Fruit fly (Drosophila melanogaster): ENCODE data around the gene Mau2.

Mau2 gene

DNA sequence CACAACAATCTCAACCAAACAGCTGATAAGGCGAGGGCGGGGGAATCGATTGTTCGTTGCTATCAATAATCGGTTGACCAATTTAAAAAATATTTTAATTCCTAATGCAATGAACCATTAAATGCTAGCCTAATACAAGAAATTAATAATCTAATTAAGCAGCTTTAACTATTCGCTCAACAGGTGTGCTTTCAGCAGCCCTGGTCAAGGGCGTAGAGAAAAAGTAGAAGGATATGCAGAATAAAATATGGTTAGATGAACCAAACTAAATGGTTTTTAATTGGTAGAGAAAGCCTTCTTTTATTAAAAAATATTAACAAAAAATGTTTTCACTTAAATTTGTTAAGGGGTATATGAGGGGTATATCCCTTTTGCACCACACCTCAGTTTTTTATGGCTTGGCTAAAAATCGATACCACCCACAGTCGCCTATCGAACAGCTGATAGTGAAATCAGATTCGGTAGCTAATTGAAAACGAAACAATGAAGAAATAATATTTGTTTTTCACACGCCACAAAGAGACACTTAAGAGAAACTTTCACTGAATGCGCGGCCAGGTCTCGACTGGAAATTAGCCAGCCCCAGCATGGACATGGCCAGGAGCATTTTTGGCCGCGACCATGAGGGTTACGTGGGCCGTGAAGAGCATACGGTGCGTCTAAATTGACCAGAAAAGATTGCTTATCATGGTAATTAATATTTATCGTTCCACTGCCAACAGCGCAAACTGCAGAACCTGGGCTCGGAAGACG is 10.0 kb downstream of the Mau2 start, which contains the start of the genes SIDL and CG12241 (continued):
- TF ChIP-seq CG30403 (GFP tag; optimal IDR thresholded peaks at IDR 0.05) (peak; percentile 85), nom (GFP tag; optimal IDR thresholded peaks at IDR 0.05) (peak; percentile 75), hbn (GFP tag; IDR thresholded peaks at IDR 0.05; ENCODE audit: partially characterized antibody) (no peak; the same call in none of the 2 replicates), Hr3 (GFP tag; optimal IDR thresholded peaks at IDR 0.05) (peak; percentile 70), maf-S (GFP tag; optimal IDR thresholded peaks at IDR 0.05) (peak; percentile 75), Optix (GFP tag; IDR thresholded peaks at IDR 0.05) (peak; percentile 23; the same call in 1 of the 3 replicates), CG9932 (GFP tag; IDR thresholded peaks at IDR 0.05) (peak; percentile 75), Trl (optimal IDR thresholded peaks at IDR 0.05) (no peak), Trl (GFP tag; optimal IDR thresholded peaks at IDR 0.05) (peak; percentile 84), CG8924 (tag; optimal IDR thresholded peaks at IDR 0.05) (peak; percentile 79), CG1647 (GFP tag; optimal IDR thresholded peaks at IDR 0.05) (peak; percentile 81), trh (GFP tag; optimal IDR thresholded peaks at IDR 0.05) (peak; percentile 66), Scr (GFP tag; IDR thresholded peaks at IDR 0.05; ENCODE audit: partially characterized antibody) (peak; percentile 42), zfh1 (GFP tag; IDR thresholded peaks at IDR 0.05) (peak; percentile 94), Dp (GFP tag; optimal IDR thresholded peaks at IDR 0.05) (peak; percentile 54), pfk (GFP tag; optimal IDR thresholded peaks at IDR 0.05) (no peak), dimm (GFP tag; IDR thresholded peaks at IDR 0.05) (no peak), CG9876 (GFP tag; optimal IDR thresholded peaks at IDR 0.05) (no peak), caup (GFP tag; optimal IDR thresholded peaks at IDR 0.05; ENCODE audit: severe bottlenecking) (peak; percentile 83), unc-4 (GFP tag; IDR thresholded peaks at IDR 0.05; ENCODE audit: partially characterized antibody) (0 out of 2 replicates have a peak, but pooled peaks have one; percentile 44), CG14965 (GFP tag; optimal IDR thresholded peaks at IDR 0.05; ENCODE audit: borderline replicate concordance) (no peak), CG3726 (GFP tag; IDR thresholded peaks at IDR 0.05) (peak; percentile 79; the same call in 2 of the 3 replicates), Abd-B (GFP tag; optimal IDR thresholded peaks at IDR 0.05) (peak; percentile 94), Deaf1 (tag; optimal IDR thresholded peaks at IDR 0.05) (no peak), Hmr (GFP tag; optimal IDR thresholded peaks at IDR 0.05) (no peak), Dref (GFP tag; IDR thresholded peaks at IDR 0.05) (peak; percentile 68), vnd (GFP tag; IDR thresholded peaks at IDR 0.05; ENCODE audit: partially characterized antibody) (no peak), MESR4 (GFP tag; optimal IDR thresholded peaks at IDR 0.05) (peak; percentile 66), scrt (GFP tag; optimal IDR thresholded peaks at IDR 0.05) (peak; percentile 90), Dad (GFP tag; optimal IDR thresholded peaks at IDR 0.05) (peak; percentile 78), CrebB (tag; optimal IDR thresholded peaks at IDR 0.05) (no peak), ham (GFP tag; IDR thresholded peaks at IDR 0.05) (no peak), E2f1 (GFP tag; IDR thresholded peaks at IDR 0.05) (peak; percentile 94), zf30C (GFP tag; optimal IDR thresholded peaks at IDR 0.05) (no peak), Aef1 (GFP tag; IDR thresholded peaks at IDR 0.05) (peak; percentile 96), CoRest (tag; optimal IDR thresholded peaks at IDR 0.05) (peak; percentile 67), exex (tag; optimal IDR thresholded peaks at IDR 0.05) (peak; percentile 68), Doc3 (GFP tag; IDR thresholded peaks at IDR 0.05; ENCODE audit: partially characterized antibody) (no peak), crc (GFP tag; optimal IDR thresholded peaks at IDR 0.05) (peak; percentile 67), CG4404 (GFP tag; IDR thresholded peaks at IDR 0.05) (peak; percentile 86)

All from whole organism, embryonic.